Fruit fly (Drosophila melanogaster) ovary, adult (tissue): ENCODE measurements around the gene sala.

Experiments used
- CG17801 ChIP-seq: fragments of 200-800 bp; optimal IDR thresholded peaks from 2 replicates; lab custom pipeline; 2019; ENCODE audit warnings: missing biosample characterization, mild to moderate bottlenecking, missing genetic modification characterization, moderate library complexity; ENCODE audit not compliant: partially characterized antibody

Gene sala

dm6 chr2L:11484407-11484806 is at the start of gene sala, which contains the start of gene CG43355:
Gene sala, plus strand, starts transcription at chr2L:11484707.
Gene CG43355, plus strand, starts transcription at chr2L:11484707.
- no peak for TF ChIP-seq CG17801 (GFP tag; lab: Kevin White, UChicago)

dm6 chr2L:11436548-11436947 is 48.0 kb upstream of the sala start:
- no peak for TF ChIP-seq CG17801 (GFP tag; lab: Kevin White, UChicago)

- TF ChIP-seq CG17801 (GFP tag; lab: Kevin White, UChicago), result no peak
These were observed 38.8 kb upstream of the sala start, which contains the start of gene salm for dm6 chr2L:11445479-11446379. Gene salm, minus strand, starts transcription at chr2L:11445614.

dm6 chr2L:11447641-11448040 is 36.9 kb upstream of the sala start:
- no peak for TF ChIP-seq CG17801 (GFP tag; lab: Kevin White, UChicago)

dm6 chr2L:11452601-11453345 is 31.7 kb upstream of the sala start:
- no peak for TF ChIP-seq CG17801 (GFP tag; lab: Kevin White, UChicago)

- TF ChIP-seq CG17801 (GFP tag; lab: Kevin White, UChicago), result no peak
These were observed 28.9 kb upstream of the sala start for dm6 chr2L:11455555-11456128.

- TF ChIP-seq CG17801 (GFP tag; lab: Kevin White, UChicago), result no peak
These were observed 27.8 kb upstream of the sala start for dm6 chr2L:11456667-11457222.

- no peak for TF ChIP-seq CG17801 (GFP tag; lab: Kevin White, UChicago)
These were observed 16.4 kb upstream of the sala start for dm6 chr2L:11468082-11468481.

- no peak for TF ChIP-seq CG17801 (GFP tag; lab: Kevin White, UChicago)
These were observed 14.5 kb upstream of the sala start for dm6 chr2L:11469973-11470372.

- no peak for TF ChIP-seq CG17801 (GFP tag; lab: Kevin White, UChicago)
These were observed 12.5 kb upstream of the sala start for dm6 chr2L:11471979-11472514.

- TF ChIP-seq CG17801 (GFP tag; lab: Kevin White, UChicago), result no peak
These were observed 9.5 kb upstream of the sala start for dm6 chr2L:11474960-11475359.

dm6 chr2L:11488465-11489037 is 4.0 kb downstream of the sala start:
- no peak for TF ChIP-seq CG17801 (GFP tag; lab: Kevin White, UChicago)

dm6 chr2L:11493933-11494332 is 9.4 kb downstream of the sala start:
- no peak for TF ChIP-seq CG17801 (GFP tag; lab: Kevin White, UChicago)

dm6 chr2L:11498839-11499238 is 14.3 kb downstream of the sala start, which contains the start of gene Cog8:
Gene Cog8, minus strand, starts transcription at chr2L:11498948.
- TF ChIP-seq CG17801 (GFP tag; lab: Kevin White, UChicago), result no peak
